Fruit fly (Drosophila melanogaster): ENCODE results near the gene spdi.

spdi gene

DNA sequence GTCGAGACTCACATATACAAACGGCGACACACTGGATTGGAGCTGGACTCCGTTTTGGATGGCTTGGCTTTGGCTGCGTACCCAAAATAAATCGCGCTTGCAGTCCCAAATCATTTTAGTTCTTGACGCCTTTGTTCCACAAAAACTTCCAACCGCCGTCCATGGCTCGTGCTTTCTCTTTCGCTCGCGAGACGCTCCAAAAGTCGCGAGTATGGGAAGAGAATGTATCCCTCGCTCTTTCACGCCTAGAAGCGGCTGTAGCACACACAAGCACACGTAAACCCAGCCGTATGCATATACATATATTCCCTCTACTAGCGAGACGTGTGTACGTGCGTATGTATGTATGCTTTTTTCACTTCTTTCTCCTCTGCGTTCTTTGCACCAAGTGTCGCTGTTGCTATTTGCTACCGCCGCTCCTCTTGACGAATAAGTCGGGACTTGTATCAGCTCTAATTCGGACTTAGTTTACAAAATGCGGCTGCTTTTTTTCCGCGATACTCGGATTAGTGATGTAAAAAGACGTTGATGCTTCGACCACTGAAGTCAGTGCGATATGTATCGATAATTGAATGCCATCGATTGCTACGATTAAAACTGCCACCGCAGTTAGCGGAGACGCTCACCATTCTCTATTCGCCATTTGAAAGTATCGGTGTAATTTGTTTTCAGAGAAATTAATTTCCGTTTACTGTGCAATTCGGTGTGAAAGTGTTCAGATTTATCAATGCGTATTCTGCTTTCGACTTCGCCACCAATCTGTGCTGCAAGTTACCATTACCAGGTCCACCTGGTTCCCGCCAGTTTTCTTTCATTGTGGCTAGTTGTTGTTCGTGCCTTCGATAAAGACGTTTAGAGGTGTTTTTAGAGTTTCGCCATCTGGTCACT is 35.7 kb upstream of the spdi start, which contains the start of the genes Hmt4-20 and SkpA (continued):
- TF ChIP-seq CG6272 (GFP tag; IDR thresholded peaks at IDR 0.05), result peak; percentile 36; the same call in 1 of the 2 replicates
- no peak for TF ChIP-seq H15 (GFP tag; IDR thresholded peaks at IDR 0.05)
- TF ChIP-seq unc-4 (GFP tag; IDR thresholded peaks at IDR 0.05; ENCODE audit: partially characterized antibody), result peak; percentile 88
- TF ChIP-seq CG15479 (GFP tag; optimal IDR thresholded peaks at IDR 0.05), result no peak
- no peak for TF ChIP-seq CG5245 (GFP tag; optimal IDR thresholded peaks at IDR 0.05)
- TF ChIP-seq abd-A (tag; optimal IDR thresholded peaks at IDR 0.05), result peak; percentile 6
- no peak for TF ChIP-seq Fer3 (tag; optimal IDR thresholded peaks at IDR 0.05)
- no peak for TF ChIP-seq Vsx1 (GFP tag; optimal IDR thresholded peaks at IDR 0.05)
- TF ChIP-seq CG3163 (GFP tag; optimal IDR thresholded peaks at IDR 0.05), result peak; percentile 19
- TF ChIP-seq da (GFP tag; optimal IDR thresholded peaks at IDR 0.05), result peak; percentile 18
- TF ChIP-seq Sox100B (GFP tag; optimal IDR thresholded peaks at IDR 0.05), result no peak
- TF ChIP-seq hbn (GFP tag; IDR thresholded peaks at IDR 0.05; ENCODE audit: partially characterized antibody), result peak; percentile 79
- TF ChIP-seq p53 (GFP tag; optimal IDR thresholded peaks at IDR 0.05), result peak; percentile 16
- TF ChIP-seq Hmx (GFP tag; optimal IDR thresholded peaks at IDR 0.05), result no peak
- peak; percentile 10 for TF ChIP-seq bab2 (GFP tag; optimal IDR thresholded peaks at IDR 0.05)
- TF ChIP-seq CTCF (GFP tag; optimal IDR thresholded peaks at IDR 0.05), result peak; percentile 53
- no peak for TF ChIP-seq Xbp1 (GFP tag; optimal IDR thresholded peaks at IDR 0.05)
- TF ChIP-seq rib (GFP tag; IDR thresholded peaks at IDR 0.05), result no peak
- no peak for TF ChIP-seq gt (GFP tag; IDR thresholded peaks at IDR 0.05)
- TF ChIP-seq CG30403 (GFP tag; optimal IDR thresholded peaks at IDR 0.05), result no peak
- peak; percentile 16 for TF ChIP-seq Antp (GFP tag; optimal IDR thresholded peaks at IDR 0.05)
- TF ChIP-seq Oaz (GFP tag; IDR thresholded peaks at IDR 0.05), result no peak
- TF ChIP-seq CG18619 (GFP tag; optimal IDR thresholded peaks at IDR 0.05), result no peak
- peak; percentile 88 for TF ChIP-seq ato (GFP tag; IDR thresholded peaks at IDR 0.05; ENCODE audit: partially characterized antibody)
- peak; percentile 82 for TF ChIP-seq nerfin-2 (GFP tag; IDR thresholded peaks at IDR 0.05; ENCODE audit: partially characterized antibody)
- peak; percentile 71 for TF ChIP-seq CG1603 (tag; optimal IDR thresholded peaks at IDR 0.05)
- peak; percentile 12 for TF ChIP-seq bcd (GFP tag; optimal IDR thresholded peaks at IDR 0.05)
- peak; percentile 57 for TF ChIP-seq CG9932 (GFP tag; IDR thresholded peaks at IDR 0.05)
- TF ChIP-seq hb (GFP tag; IDR thresholded peaks at IDR 0.05; ENCODE audit: partially characterized antibody), result peak; percentile 90
- TF ChIP-seq CG11085 (GFP tag; IDR thresholded peaks at IDR 0.05), result 0 out of 2 replicates have a peak, but pooled peaks have one; percentile 15
- no peak for TF ChIP-seq B-H2 (GFP tag; optimal IDR thresholded peaks at IDR 0.05)
- peak; percentile 56 for TF ChIP-seq CG15514 (GFP tag; optimal IDR thresholded peaks at IDR 0.05)
- TF ChIP-seq btn (GFP tag; optimal IDR thresholded peaks at IDR 0.05), result no peak
- TF ChIP-seq trem (tag; optimal IDR thresholded peaks at IDR 0.05), result peak; percentile 84
- TF ChIP-seq oc (tag; optimal IDR thresholded peaks at IDR 0.05), result no peak
- TF ChIP-seq D19B (GFP tag; optimal IDR thresholded peaks at IDR 0.05), result no peak
- no peak for TF ChIP-seq CG7357 (GFP tag; IDR thresholded peaks at IDR 0.05)
- TF ChIP-seq CG30020 (tag; optimal IDR thresholded peaks at IDR 0.05), result peak; percentile 52
- TF ChIP-seq CG4360 (GFP tag; IDR thresholded peaks at IDR 0.05), result no peak
- no peak for TF ChIP-seq h (optimal IDR thresholded peaks at IDR 0.05)
- no peak for TF ChIP-seq hth (optimal IDR thresholded peaks at IDR 0.05)
- TF ChIP-seq Scr (GFP tag; IDR thresholded peaks at IDR 0.05; ENCODE audit: partially characterized antibody), result peak; percentile 92
- peak; percentile 84 for TF ChIP-seq CG8478 (optimal IDR thresholded peaks at IDR 0.05)
- TF ChIP-seq Sry-δ (GFP tag; optimal IDR thresholded peaks at IDR 0.05), result peak; percentile 99
- TF ChIP-seq sr (GFP tag; IDR thresholded peaks at IDR 0.05), result no peak
- TF ChIP-seq CG31365 (tag; optimal IDR thresholded peaks at IDR 0.05), result no peak
- TF ChIP-seq gcm (GFP tag; optimal IDR thresholded peaks at IDR 0.05), result no peak
- TF ChIP-seq CG4820 (GFP tag; optimal IDR thresholded peaks at IDR 0.05), result no peak
- TF ChIP-seq CG3995 (GFP tag; optimal IDR thresholded peaks at IDR 0.05), result peak; percentile 9
- TF ChIP-seq mld (GFP tag; IDR thresholded peaks at IDR 0.05; ENCODE audit: partially characterized antibody), result peak; percentile 78; the same call in 2 of the 3 replicates
